Worm (Caenorhabditis elegans) whole organism, midembryonic: ENCODE results near the gene F37B12.3.

ENCODE experiments used
- T22C8.4 ChIP-seq: fragments of 200-800 bp; sonication (Bioruptor generic); IDR thresholded peaks from 2 replicates; pipeline ENCODE4 v1.3.6; 2022; ENCODE audit warnings: missing genetic modification characterization, missing compliant biosample characterization
- cog-1 ChIP-seq: sonication (generic microtip); optimal IDR thresholded peaks from 2 replicates; lab custom pipeline; 2016; ENCODE audit warnings: missing genetic modification characterization, missing compliant biosample characterization
- flt-1 ChIP-seq: fragments of 200-800 bp; sonication (Bioruptor generic); IDR thresholded peaks from 2 replicates; pipeline ENCODE4 v1.3.6; 2022; ENCODE audit warnings: missing genetic modification characterization, missing compliant biosample characterization
- klf-2 ChIP-seq: fragments of 200-800 bp; sonication (Bioruptor generic); conservative IDR thresholded peaks from 2 replicates; pipeline ENCODE4 v1.3.6; 2022; ENCODE audit warnings: missing genetic modification reagents, missing genetic modification characterization, missing compliant biosample characterization
- med-1 ChIP-seq: sonication (generic microtip); optimal IDR thresholded peaks from 2 replicates; lab custom pipeline; 2017; ENCODE audit warnings: missing genetic modification characterization, mild to moderate bottlenecking, missing compliant biosample characterization, antibody characterized with exemption, missing genetic modification reagents; ENCODE audit not compliant: insufficient read depth
- ref-1 ChIP-seq: fragments of 200-800 bp; sonication (Bioruptor generic); conservative IDR thresholded peaks from 2 replicates; pipeline ENCODE4 v1.3.6; 2022; ENCODE audit warnings: missing genetic modification reagents, missing genetic modification characterization, missing compliant biosample characterization
- tab-1 ChIP-seq: fragments of 200-800 bp; sonication (Bioruptor generic); IDR thresholded peaks from 2 replicates; pipeline ENCODE4 v1.3.6; 2022; ENCODE audit warnings: missing genetic modification characterization, missing compliant biosample characterization
- ztf-23 ChIP-seq: fragments of 200-800 bp; sonication (Bioruptor generic); IDR thresholded peaks from 2 replicates; pipeline ENCODE4 v1.3.6; 2022; ENCODE audit warnings: missing genetic modification reagents, missing genetic modification characterization, missing compliant biosample characterization
- ztf-29 ChIP-seq: fragments of 200-800 bp; sonication (Bioruptor generic); IDR thresholded peaks from 2 replicates; pipeline ENCODE4 v1.3.6; 2022; ENCODE audit warnings: missing genetic modification reagents, missing genetic modification characterization, missing compliant biosample characterization

Gene F37B12.3

DNA sequence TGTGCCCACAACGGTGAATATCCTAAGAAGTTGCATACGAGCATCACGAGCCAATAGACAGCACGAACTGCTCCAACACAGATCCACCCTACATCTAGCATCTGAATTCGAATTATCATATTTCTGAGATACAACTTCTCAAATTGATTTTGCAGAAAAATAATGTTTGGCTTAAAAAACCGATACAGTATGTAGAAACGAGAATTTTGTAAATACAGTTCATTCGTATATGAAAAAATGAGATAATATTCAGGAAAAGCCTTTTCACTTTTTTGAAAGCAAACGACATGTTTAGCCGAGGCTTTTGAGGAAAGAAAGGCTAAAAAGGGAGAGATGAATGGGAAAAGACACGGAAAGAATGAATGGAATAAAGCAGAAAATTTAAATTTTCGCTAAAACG is at the start of gene F37B12.3:
F37B12.3 (minus strand) TSS at position 101 of the 400 bp plus-strand sequence.
- TF ChIP-seq med-1 (no peak), flt-1 (GFP tag; lab: Robert Waterston, UW) (no peak), ztf-23 (no peak), ztf-29 (GFP tag; lab: Robert Waterston, UW) (no peak), ref-1 (GFP tag; lab: Robert Waterston, UW) (no peak), cog-1 (tag; lab: Kevin White, UChicago) (no peak), klf-2 (GFP tag; lab: Robert Waterston, UW) (no peak), tab-1 (no peak), T22C8.4 (GFP tag; lab: Robert Waterston, UW) (no peak)

DNA sequence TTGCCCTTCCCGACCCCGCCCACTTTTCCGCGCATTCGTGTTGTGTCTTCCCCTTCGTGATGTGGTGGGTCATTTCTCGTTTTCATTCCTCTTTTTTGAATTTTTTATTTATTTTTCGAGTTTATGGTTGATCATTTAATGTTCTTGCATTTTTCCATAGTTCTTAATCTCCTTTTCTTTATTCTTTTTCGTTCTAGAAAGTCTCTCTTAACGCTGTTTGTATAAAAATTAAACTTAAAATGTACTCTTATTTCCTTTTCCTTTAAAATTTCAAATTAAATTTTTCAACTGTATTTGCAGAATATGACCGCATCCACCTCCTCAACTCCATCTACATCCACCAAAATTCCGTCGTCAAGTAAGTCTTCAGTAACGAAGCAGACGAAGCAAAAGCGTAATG is 45.1 kb upstream of the F37B12.3 start, which contains the start of gene hlh-3:
hlh-3 (plus strand) TSS at position 301 of the 400 bp plus-strand sequence.
- no peak for TF ChIP-seq klf-2 (GFP tag; lab: Robert Waterston, UW)
- TF ChIP-seq cog-1 (tag; lab: Kevin White, UChicago) = no peak

- TF ChIP-seq flt-1 (GFP tag; lab: Robert Waterston, UW) (no peak), med-1 (no peak), ztf-29 (GFP tag; lab: Robert Waterston, UW) (no peak), ref-1 (GFP tag; lab: Robert Waterston, UW) (no peak), tab-1 (no peak), cog-1 (tag; lab: Kevin White, UChicago) (no peak), ztf-23 (no peak), klf-2 (GFP tag; lab: Robert Waterston, UW) (no peak), T22C8.4 (GFP tag; lab: Robert Waterston, UW) (no peak)
These were observed 41.9 kb upstream of the F37B12.3 start, which contains the start of gene sysm-1 for ce11 chrII:9083093-9083492. sysm-1 (minus strand) TSS chrII:9083193.

ce11 chrII:9078351-9078750 is 37.1 kb upstream of the F37B12.3 start:
- TF ChIP-seq cog-1 (tag; lab: Kevin White, UChicago) (no peak), tab-1 (no peak), flt-1 (GFP tag; lab: Robert Waterston, UW) (no peak), med-1 (no peak), klf-2 (GFP tag; lab: Robert Waterston, UW) (no peak)

ce11 chrII:9076098-9076879 is 35.1 kb upstream of the F37B12.3 start:
- TF ChIP-seq ztf-23 (no peak), tab-1 (no peak), ref-1 (GFP tag; lab: Robert Waterston, UW) (no peak), cog-1 (tag; lab: Kevin White, UChicago) (no peak), med-1 (no peak), klf-2 (GFP tag; lab: Robert Waterston, UW) (no peak), T22C8.4 (GFP tag; lab: Robert Waterston, UW) (no peak), ztf-29 (GFP tag; lab: Robert Waterston, UW) (no peak), flt-1 (GFP tag; lab: Robert Waterston, UW) (no peak)

ce11 chrII:9074492-9074891 is 33.3 kb upstream of the F37B12.3 start:
- TF ChIP-seq ztf-29 (GFP tag; lab: Robert Waterston, UW) = no peak
- TF ChIP-seq flt-1 (GFP tag; lab: Robert Waterston, UW) = no peak
- TF ChIP-seq cog-1 (tag; lab: Kevin White, UChicago) = no peak
- TF ChIP-seq ref-1 (GFP tag; lab: Robert Waterston, UW) = no peak
- TF ChIP-seq ztf-23 = no peak
- TF ChIP-seq T22C8.4 (GFP tag; lab: Robert Waterston, UW) = no peak
- TF ChIP-seq tab-1 = no peak
- TF ChIP-seq med-1 = no peak
- no peak for TF ChIP-seq klf-2 (GFP tag; lab: Robert Waterston, UW)

DNA sequence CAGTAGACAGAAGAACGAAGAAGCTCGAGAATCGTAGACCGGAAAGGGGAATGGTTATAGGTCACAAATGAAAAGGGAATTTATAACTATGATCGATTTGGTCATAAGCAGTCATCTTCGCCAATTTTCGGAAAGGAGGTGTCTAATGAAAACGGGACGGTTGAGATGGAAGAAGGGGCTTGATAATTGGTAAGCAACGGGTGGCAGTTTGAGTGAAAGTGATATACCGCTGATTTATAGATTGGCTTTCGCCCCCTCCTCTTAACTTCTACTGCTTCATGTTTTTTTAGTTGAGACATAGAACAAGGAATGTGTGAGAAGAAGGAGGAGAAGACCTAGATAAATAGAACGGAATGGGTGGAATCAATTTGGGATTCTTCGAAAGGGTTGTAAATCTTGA is 31.6 kb upstream of the F37B12.3 start:
- TF ChIP-seq tab-1 = no peak
- no peak for TF ChIP-seq ref-1 (GFP tag; lab: Robert Waterston, UW)
- no peak for TF ChIP-seq ztf-29 (GFP tag; lab: Robert Waterston, UW)
- TF ChIP-seq T22C8.4 (GFP tag; lab: Robert Waterston, UW) = no peak
- TF ChIP-seq cog-1 (tag; lab: Kevin White, UChicago) = no peak
- no peak for TF ChIP-seq med-1
- TF ChIP-seq klf-2 (GFP tag; lab: Robert Waterston, UW) = no peak
- TF ChIP-seq flt-1 (GFP tag; lab: Robert Waterston, UW) = no peak
- TF ChIP-seq ztf-23 = no peak

DNA sequence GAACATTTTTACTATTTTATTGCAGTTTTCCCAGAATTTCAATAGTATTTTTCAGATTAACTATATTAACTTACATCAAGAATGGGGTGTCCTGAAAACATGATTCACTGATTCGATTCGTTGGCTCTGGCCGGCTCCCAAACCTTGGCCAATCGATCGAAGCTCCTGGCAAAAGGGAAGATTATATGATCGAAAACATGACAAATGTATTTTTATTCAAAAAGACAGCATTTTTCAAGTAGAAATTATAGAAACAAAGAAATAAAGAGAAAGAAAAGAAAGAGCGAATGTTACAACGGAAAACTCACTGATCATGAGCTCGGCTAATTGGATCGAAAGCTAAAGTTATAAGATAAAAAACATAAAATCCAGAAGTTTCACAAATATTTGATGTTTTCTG is 29.5 kb upstream of the F37B12.3 start, which contains the start of gene T24B8.4:
T24B8.4 (minus strand) TSS at position 101 of the 400 bp plus-strand sequence.
- TF ChIP-seq med-1 (no peak), cog-1 (tag; lab: Kevin White, UChicago) (no peak), tab-1 (no peak), ztf-29 (GFP tag; lab: Robert Waterston, UW) (no peak), klf-2 (GFP tag; lab: Robert Waterston, UW) (no peak), T22C8.4 (GFP tag; lab: Robert Waterston, UW) (no peak), ref-1 (GFP tag; lab: Robert Waterston, UW) (no peak), ztf-23 (no peak), flt-1 (GFP tag; lab: Robert Waterston, UW) (no peak)

ce11 chrII:9069836-9070235 is 28.6 kb upstream of the F37B12.3 start:
- no peak for TF ChIP-seq T22C8.4 (GFP tag; lab: Robert Waterston, UW)
- TF ChIP-seq flt-1 (GFP tag; lab: Robert Waterston, UW) = no peak
- TF ChIP-seq med-1 = no peak
- no peak for TF ChIP-seq klf-2 (GFP tag; lab: Robert Waterston, UW)
- TF ChIP-seq ztf-23 = no peak
- no peak for TF ChIP-seq ztf-29 (GFP tag; lab: Robert Waterston, UW)
- TF ChIP-seq cog-1 (tag; lab: Kevin White, UChicago) = no peak
- no peak for TF ChIP-seq ref-1 (GFP tag; lab: Robert Waterston, UW)
- no peak for TF ChIP-seq tab-1

DNA sequence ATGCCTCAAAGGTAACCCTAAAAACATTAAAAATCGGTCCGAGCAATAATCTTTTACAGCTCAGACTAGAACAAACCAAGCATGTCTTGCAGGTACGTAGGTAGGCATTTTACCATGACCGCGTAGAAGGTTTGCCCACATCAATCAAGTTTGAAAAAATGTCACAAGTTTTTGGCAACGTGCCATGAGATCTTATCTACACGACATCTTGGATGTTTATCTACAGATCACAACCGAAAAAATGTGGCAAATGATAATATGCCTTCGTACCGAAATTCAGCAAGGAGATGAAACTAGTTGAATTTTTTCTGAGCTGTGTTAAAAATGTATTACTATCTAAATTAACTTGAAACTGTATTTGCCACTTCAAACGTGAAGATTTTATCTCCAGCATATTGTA is 23.2 kb upstream of the F37B12.3 start:
- TF ChIP-seq ztf-23 = no peak
- no peak for TF ChIP-seq med-1
- TF ChIP-seq cog-1 (tag; lab: Kevin White, UChicago) = no peak
- TF ChIP-seq ref-1 (GFP tag; lab: Robert Waterston, UW) = no peak
- TF ChIP-seq flt-1 (GFP tag; lab: Robert Waterston, UW) = no peak
- no peak for TF ChIP-seq T22C8.4 (GFP tag; lab: Robert Waterston, UW)
- TF ChIP-seq ztf-29 (GFP tag; lab: Robert Waterston, UW) = no peak
- TF ChIP-seq klf-2 (GFP tag; lab: Robert Waterston, UW) = no peak
- no peak for TF ChIP-seq tab-1
